Fruit fly (Drosophila melanogaster) whole organism, embryonic: Measurements from ENCODE around the gene CG9626.

ENCODE experiments used
- Atf-2 ChIP-seq: fragments of 200-800 bp; sonication (Bioruptor generic); optimal IDR thresholded peaks from 2 replicates; lab custom pipeline; 2016; ENCODE audit warnings: missing biosample characterization, missing genetic modification characterization
- CG11504 ChIP-seq: fragments of 200-800 bp; sonication (Bioruptor generic); optimal IDR thresholded peaks from 3 replicates; lab custom pipeline; 2019; ENCODE audit warnings: missing biosample characterization, mild to moderate bottlenecking, missing genetic modification characterization, moderate library complexity
- CG12769 ChIP-seq: fragments of 200-800 bp; sonication (Bioruptor generic); optimal IDR thresholded peaks from 2 replicates; lab custom pipeline; 2019; ENCODE audit warnings: missing biosample characterization, mild to moderate bottlenecking, missing genetic modification characterization, moderate library complexity
- CG13296 ChIP-seq: fragments of 200-800 bp; sonication (Bioruptor generic); optimal IDR thresholded peaks from 3 replicates; lab custom pipeline; 2018; ENCODE audit warnings: missing biosample characterization, mild to moderate bottlenecking, missing genetic modification characterization
- CG13894 ChIP-seq: fragments of 200-800 bp; sonication (Bioruptor generic); optimal IDR thresholded peaks from 3 replicates; lab custom pipeline; 2018; ENCODE audit warnings: missing biosample characterization, mild to moderate bottlenecking, missing genetic modification characterization, moderate library complexity
- CG14710 ChIP-seq: fragments of 200-800 bp; sonication (Bioruptor generic); optimal IDR thresholded peaks from 3 replicates; lab custom pipeline; 2019; ENCODE audit warnings: missing biosample characterization, mild to moderate bottlenecking, missing genetic modification characterization, moderate library complexity
- CG15479 ChIP-seq: fragments of 200-800 bp; sonication (Bioruptor generic); optimal IDR thresholded peaks from 3 replicates; lab custom pipeline; 2019; ENCODE audit warnings: missing biosample characterization, mild to moderate bottlenecking, missing genetic modification characterization, moderate library complexity
- CG1602 ChIP-seq: fragments of 200-800 bp; sonication (Bioruptor generic); optimal IDR thresholded peaks from 3 replicates; lab custom pipeline; 2016; ENCODE audit warnings: missing biosample characterization, missing genetic modification characterization
- CG1832 ChIP-seq: fragments of 200-800 bp; sonication (Bioruptor generic); optimal IDR thresholded peaks from 2 replicates; lab custom pipeline; 2017; ENCODE audit warnings: missing biosample characterization, mild to moderate bottlenecking, missing genetic modification characterization, inconsistent platforms
- CG2129 ChIP-seq: fragments of 200-800 bp; sonication (Bioruptor generic); IDR thresholded peaks from 2 replicates; pipeline ENCODE4 v1.3.6; 2022; ENCODE audit warnings: missing biosample characterization, missing genetic modification characterization; ENCODE audit not compliant: partially characterized antibody
- CG2199 ChIP-seq: fragments of 200-800 bp; sonication (Bioruptor generic); IDR thresholded peaks from 3 replicates; pipeline ENCODE4 v1.3.6; 2022; ENCODE audit warnings: missing biosample characterization, missing genetic modification characterization
- CG31224 ChIP-seq: fragments of 200-800 bp; sonication (Bioruptor generic); IDR thresholded peaks from 2 replicates; pipeline ENCODE4 v1.3.6; 2022; ENCODE audit warnings: missing biosample characterization, missing genetic modification characterization
- CG5180 ChIP-seq: fragments of 200-800 bp; sonication (Bioruptor generic); optimal IDR thresholded peaks from 3 replicates; lab custom pipeline; 2017; ENCODE audit warnings: missing biosample characterization, missing genetic modification characterization, mild to moderate bottlenecking, moderate library complexity, missing genetic modification reagents
- CG6254 ChIP-seq: fragments of 200-800 bp; sonication (Bioruptor generic); optimal IDR thresholded peaks from 3 replicates; lab custom pipeline; 2017; ENCODE audit warnings: mild to moderate bottlenecking, missing biosample characterization, missing genetic modification reagents, missing genetic modification characterization
- CG7745 ChIP-seq: fragments of 200-800 bp; sonication (Bioruptor generic); optimal IDR thresholded peaks from 2 replicates; lab custom pipeline; 2018; ENCODE audit warnings: missing biosample characterization, mild to moderate bottlenecking, missing genetic modification characterization, moderate library complexity
- CG8924 ChIP-seq: fragments of 200-800 bp; optimal IDR thresholded peaks from 3 replicates; lab custom pipeline; 2019; ENCODE audit warnings: missing biosample characterization, mild to moderate bottlenecking, missing genetic modification characterization, moderate library complexity
- CTCF ChIP-seq: fragments of 200-800 bp; sonication (Bioruptor generic); optimal IDR thresholded peaks from 2 replicates; lab custom pipeline; 2017; ENCODE audit warnings: missing biosample characterization, mild to moderate bottlenecking, missing genetic modification characterization, moderate library complexity
- Deaf1 ChIP-seq: fragments of 200-800 bp; optimal IDR thresholded peaks from 3 replicates; lab custom pipeline; 2019; ENCODE audit warnings: missing biosample characterization, mild to moderate bottlenecking, missing genetic modification characterization, moderate library complexity
- E2f1 ChIP-seq: fragments of 200-800 bp; sonication (Bioruptor generic); IDR thresholded peaks from 2 replicates; pipeline ENCODE4 v1.3.6; 2022; ENCODE audit warnings: missing biosample characterization, missing genetic modification characterization
- Ets65A ChIP-seq: fragments of 200-800 bp; sonication (Bioruptor generic); peaks from one replicate; lab custom pipeline; 2016; ENCODE audit warnings: missing biosample characterization, missing genetic modification characterization
- Ets97D ChIP-seq: fragments of 200-800 bp; sonication (Bioruptor generic); optimal IDR thresholded peaks from 3 replicates; lab custom pipeline; 2016; ENCODE audit warnings: missing biosample characterization, missing genetic modification characterization
- GATAe ChIP-seq: fragments of 200-800 bp; sonication (Bioruptor generic); conservative IDR thresholded peaks from 2 replicates; pipeline ENCODE4 v1.3.6; 2022; ENCODE audit warnings: missing biosample characterization, missing genetic modification characterization
- HmgD ChIP-seq: fragments of 200-800 bp; sonication (Bioruptor generic); optimal IDR thresholded peaks from 3 replicates; lab custom pipeline; 2016; ENCODE audit warnings: missing biosample characterization, missing genetic modification characterization
- Jarid2 ChIP-seq: fragments of 200-800 bp; sonication (Bioruptor generic); optimal IDR thresholded peaks from 3 replicates; lab custom pipeline; 2017; ENCODE audit warnings: mild to moderate bottlenecking, missing biosample characterization, missing genetic modification reagents, missing genetic modification characterization
- Lim3 ChIP-seq: fragments of 200-800 bp; sonication (Bioruptor generic); IDR thresholded peaks from 2 replicates; pipeline ENCODE4 v1.3.6; 2022; ENCODE audit warnings: missing biosample characterization, missing genetic modification characterization
- MBD-R2 ChIP-seq: fragments of 200-800 bp; sonication (Bioruptor generic); IDR thresholded peaks from 2 replicates; pipeline ENCODE4 v1.3.6; 2022; ENCODE audit warnings: missing biosample characterization, missing genetic modification characterization
- Mes4 ChIP-seq: fragments of 200-800 bp; sonication (Bioruptor generic); optimal IDR thresholded peaks from 2 replicates; lab custom pipeline; 2016; ENCODE audit warnings: missing biosample characterization, missing genetic modification characterization
- Myb ChIP-seq: fragments of 200-800 bp; sonication (Bioruptor generic); optimal IDR thresholded peaks from 2 replicates; lab custom pipeline; 2016; ENCODE audit warnings: missing biosample characterization, missing genetic modification characterization
- Nf-YB ChIP-seq: fragments of 200-800 bp; sonication (Bioruptor generic); optimal IDR thresholded peaks from 3 replicates; lab custom pipeline; 2019; ENCODE audit warnings: missing biosample characterization, mild to moderate bottlenecking, missing genetic modification characterization, moderate library complexity
- Ptx1 ChIP-seq: fragments of 200-800 bp; sonication (Bioruptor generic); IDR thresholded peaks from 2 replicates; pipeline ENCODE4 v1.3.6; 2022; ENCODE audit warnings: missing biosample characterization, missing genetic modification characterization
- Six4 ChIP-seq: fragments of 200-800 bp; sonication (Bioruptor generic); optimal IDR thresholded peaks from 2 replicates; lab custom pipeline; 2016; ENCODE audit warnings: missing biosample characterization, missing genetic modification characterization
- Tbp ChIP-seq: fragments of >200 bp; optimal IDR thresholded peaks from 2 replicates; lab custom pipeline; 2018; ENCODE audit warnings: missing biosample characterization, missing genetic modification characterization
- Trl ChIP-seq, 3 experiments: fragments of >200 bp in 2 of 3; fragments of 200-800 bp in 1 of 3; sonication (Bioruptor generic) in 1 of 3; optimal IDR thresholded peaks; 2 replicates in 1 of 3; 3 replicates in 2 of 3; lab custom pipeline; 2016 to 2017; ENCODE audit warnings: missing biosample characterization in 1 of 3, missing genetic modification characterization in 1 of 3
- aop ChIP-seq: fragments of 200-800 bp; sonication (Bioruptor generic); IDR thresholded peaks from 2 replicates; pipeline ENCODE4 v1.3.6; 2022; ENCODE audit warnings: missing biosample characterization, missing genetic modification characterization
- bowl ChIP-seq: fragments of 200-800 bp; sonication (Bioruptor generic); IDR thresholded peaks from 2 replicates; pipeline ENCODE4 v1.3.6; 2022; ENCODE audit warnings: missing biosample characterization, missing genetic modification characterization
- chinmo ChIP-seq: fragments of 200-800 bp; sonication (Bioruptor generic); IDR thresholded peaks from 4 replicates; pipeline ENCODE4 v1.3.6; 2022; ENCODE audit warnings: missing biosample characterization, missing genetic modification characterization; ENCODE audit not compliant: partially characterized antibody
- chm ChIP-seq: fragments of 200-800 bp; sonication (Bioruptor generic); IDR thresholded peaks from 2 replicates; pipeline ENCODE4 v1.3.6; 2022; ENCODE audit warnings: missing biosample characterization, missing genetic modification characterization
- esg ChIP-seq: fragments of 200-800 bp; sonication (Bioruptor generic); conservative IDR thresholded peaks from 2 replicates; pipeline ENCODE4 v1.3.6; 2022; ENCODE audit warnings: missing biosample characterization, missing genetic modification characterization
- hth ChIP-seq: fragments of >200 bp; optimal IDR thresholded peaks from 2 replicates; lab custom pipeline; 2017; ENCODE audit warnings: inconsistent platforms
- jing ChIP-seq: fragments of 200-800 bp; sonication (Bioruptor generic); optimal IDR thresholded peaks from 2 replicates; lab custom pipeline; 2018; ENCODE audit warnings: missing biosample characterization, mild to moderate bottlenecking, missing genetic modification characterization
- mld ChIP-seq: fragments of 200-800 bp; sonication (Bioruptor generic); IDR thresholded peaks from 3 replicates; pipeline ENCODE4 v1.3.6; 2022; ENCODE audit warnings: missing biosample characterization, missing genetic modification characterization; ENCODE audit not compliant: partially characterized antibody
- nmo ChIP-seq: fragments of 200-800 bp; sonication (Bioruptor generic); optimal IDR thresholded peaks from 2 replicates; lab custom pipeline; 2018; ENCODE audit warnings: missing biosample characterization, mild to moderate bottlenecking, missing genetic modification characterization, moderate library complexity
- onecut ChIP-seq: fragments of 200-800 bp; sonication (Bioruptor generic); IDR thresholded peaks from 2 replicates; pipeline ENCODE4 v1.3.6; 2022; ENCODE audit warnings: missing biosample characterization, missing genetic modification characterization
- otp ChIP-seq: fragments of 200-800 bp; sonication (Bioruptor generic); IDR thresholded peaks from 3 replicates; pipeline ENCODE4, ENCODE4 v1.3.6; 2022; ENCODE audit warnings: missing biosample characterization, missing genetic modification characterization
- pan ChIP-seq, 4 experiments: fragments of >200 bp in 3 of 4; fragments of 200-800 bp in 1 of 4; sonication (Bioruptor generic) in 1 of 4; optimal IDR thresholded peaks in 3 of 4; IDR thresholded peaks in 1 of 4; 2 replicates each; pipeline versions ENCODE4 v1.3.6 to Lab custom; 2017 to 2022; ENCODE audit warnings: missing biosample characterization in 2 of 4, missing genetic modification characterization in 2 of 4, mixed read lengths in 1 of 4
- phol ChIP-seq: fragments of 200-800 bp; sonication (Bioruptor generic); optimal IDR thresholded peaks from 3 replicates; lab custom pipeline; 2018; ENCODE audit warnings: missing biosample characterization, mild to moderate bottlenecking, missing genetic modification characterization, moderate library complexity
- pros ChIP-seq: fragments of 200-800 bp; sonication (Bioruptor generic); optimal IDR thresholded peaks from 3 replicates; lab custom pipeline; 2019; ENCODE audit warnings: missing biosample characterization, mild to moderate bottlenecking, missing genetic modification characterization, moderate library complexity
- so ChIP-seq: fragments of 200-800 bp; sonication (Bioruptor generic); IDR thresholded peaks from 3 replicates; pipeline ENCODE4 v1.3.6; 2022; ENCODE audit warnings: missing biosample characterization, missing genetic modification characterization
- tx ChIP-seq: fragments of 200-800 bp; sonication (Bioruptor generic); optimal IDR thresholded peaks from 2 replicates; lab custom pipeline; 2016; ENCODE audit warnings: missing biosample characterization, missing genetic modification characterization
- z ChIP-seq: fragments of 200-800 bp; sonication (Bioruptor generic); IDR thresholded peaks from 3 replicates; pipeline ENCODE4 v1.3.6; 2022; ENCODE audit warnings: missing biosample characterization, missing genetic modification characterization
- zf30C ChIP-seq: fragments of 200-800 bp; sonication (Bioruptor generic); optimal IDR thresholded peaks from 3 replicates; lab custom pipeline; 2018; ENCODE audit warnings: missing biosample characterization, mild to moderate bottlenecking, missing genetic modification characterization

CG9626 gene

DNA sequence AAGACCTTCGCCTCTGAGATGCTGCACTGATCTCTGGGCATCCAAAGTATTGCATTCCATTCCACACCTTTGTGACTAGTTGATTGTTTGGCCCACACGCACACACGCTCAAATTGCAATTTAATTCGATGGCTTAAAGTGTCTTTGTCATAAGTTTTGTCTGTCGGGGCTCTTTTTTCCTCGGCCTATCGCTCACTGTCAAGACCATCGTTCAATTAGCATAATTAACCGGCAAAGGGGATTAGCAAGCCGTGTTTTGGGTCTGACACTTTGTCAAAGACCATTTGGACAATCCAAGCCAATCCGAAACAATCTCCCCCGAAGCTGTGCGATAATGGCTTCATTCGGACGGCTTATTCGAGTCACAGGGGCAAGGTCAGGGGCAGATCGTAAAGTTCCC lies 46.4 kb downstream of the CG9626 start (continued):
- TF ChIP-seq Nf-YB (GFP tag; lab: Kevin White, UChicago) (no peak), CG2129 (GFP tag; lab: Robert Waterston, UW) (no peak), jing (no peak), CG12769 (tag; lab: Kevin White, UChicago) (no peak), Mes4 (no peak), Ptx1 (GFP tag; lab: Robert Waterston, UW) (no peak), Myb (GFP tag; lab: Kevin White, UChicago) (no peak), CG31224 (GFP tag; lab: Robert Waterston, UW) (no peak), chinmo (0 out of 4 replicates have a peak, but pooled peaks have one; percentile 64), CG13296 (GFP tag; lab: Kevin White, UChicago) (no peak), HmgD (GFP tag; lab: Kevin White, UChicago) (no peak), CG7745 (tag; lab: Kevin White, UChicago) (no peak), chm (GFP tag; lab: Robert Waterston, UW) (no peak), so (GFP tag; lab: Robert Waterston, UW) (no peak), Tbp (GFP tag; lab: Kevin White, UChicago) (no peak), CG13894 (tag; lab: Kevin White, UChicago) (no peak)

DNA sequence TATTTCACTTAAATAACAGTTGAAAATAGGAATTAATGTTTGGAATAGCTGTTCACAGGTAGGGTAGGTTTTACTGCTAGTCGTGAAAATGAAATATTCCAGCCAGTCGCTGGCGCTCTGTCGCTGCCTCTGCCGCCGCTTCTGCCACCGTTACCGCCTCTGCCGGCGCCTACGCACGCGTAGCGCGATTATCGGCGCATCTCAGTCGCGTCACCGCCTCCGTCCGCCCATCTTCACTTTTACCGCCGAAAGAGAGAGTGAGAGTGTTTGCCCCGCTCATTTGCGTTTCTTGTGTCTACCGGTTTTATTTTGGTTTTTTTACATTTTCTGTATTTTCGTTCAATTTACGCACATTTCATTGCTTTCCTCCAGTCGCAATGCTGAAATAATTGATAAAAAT lies 49.2 kb downstream of the CG9626 start:
- TF ChIP-seq CG15479 (GFP tag; lab: Kevin White, UChicago) = peak; percentile 95
- TF ChIP-seq aop = no peak
- no peak for TF ChIP-seq mld (GFP tag; lab: Robert Waterston, UW)
- TF ChIP-seq Deaf1 (tag; lab: Kevin White, UChicago) = no peak
- TF ChIP-seq esg (GFP tag; lab: Robert Waterston, UW) = no peak
- peak; percentile 7 for TF ChIP-seq CG6254 (GFP tag; lab: Kevin White, UChicago)
- TF ChIP-seq MBD-R2 (GFP tag; lab: Robert Waterston, UW) = no peak
- TF ChIP-seq CG1832 (GFP tag; lab: Kevin White, UChicago) = no peak
- no peak for TF ChIP-seq CG5180 (GFP tag; lab: Kevin White, UChicago)
- no peak for TF ChIP-seq phol (tag; lab: Kevin White, UChicago)
- TF ChIP-seq Lim3 = no peak
- TF ChIP-seq z (GFP tag; lab: Robert Waterston, UW) = no peak
- TF ChIP-seq Ets97D (GFP tag; lab: Kevin White, UChicago) = no peak
- TF ChIP-seq E2f1 = 0 out of 2 replicates have a peak, but pooled peaks have one; percentile 18
- no peak for TF ChIP-seq GATAe (GFP tag; lab: Robert Waterston, UW)
- no peak for TF ChIP-seq Atf-2
- TF ChIP-seq Ets65A = peak; percentile 43
- TF ChIP-seq Myb (GFP tag; lab: Kevin White, UChicago) = no peak
- TF ChIP-seq otp (GFP tag; lab: Robert Waterston, UW) = no peak
- TF ChIP-seq zf30C (GFP tag; lab: Kevin White, UChicago) = no peak
- TF ChIP-seq pros (GFP tag; lab: Kevin White, UChicago) = peak; percentile 19
- peak; percentile 14 for TF ChIP-seq CG14710
- TF ChIP-seq CG11504 (tag; lab: Kevin White, UChicago) = no peak
- no peak for TF ChIP-seq CG1602 (GFP tag; lab: Kevin White, UChicago)
- TF ChIP-seq CG2199 (GFP tag; lab: Robert Waterston, UW) = peak; percentile 69; the same call in 1 of the 3 replicates
- no peak for TF ChIP-seq Six4 (GFP tag; lab: Kevin White, UChicago)
- TF ChIP-seq Trl (optimal IDR thresholded peaks at IDR 0.05; lab: Kevin White, UChicago) = peak in 1 of 2 experiments; percentile 16
- TF ChIP-seq Trl (GFP tag; optimal IDR thresholded peaks at IDR 0.05; lab: Kevin White, UChicago) = no peak
- no peak for TF ChIP-seq tx
- TF ChIP-seq nmo (GFP tag; lab: Kevin White, UChicago) = no peak
- TF ChIP-seq hth (lab: Kevin White, UChicago) = no peak
- TF ChIP-seq CG8924 (tag; lab: Kevin White, UChicago) = no peak
- no peak for TF ChIP-seq bowl (GFP tag; lab: Robert Waterston, UW)
- no peak for TF ChIP-seq Jarid2 (GFP tag; lab: Kevin White, UChicago)
- TF ChIP-seq CTCF (GFP tag; lab: Kevin White, UChicago) = no peak
- no peak for TF ChIP-seq pan (optimal IDR thresholded peaks at IDR 0.05; lab: Kevin White, UChicago)
- TF ChIP-seq pan (GFP tag; optimal IDR thresholded peaks at IDR 0.05 in 1 of 2, IDR thresholded peaks at IDR 0.05 in 1 of 2) = peak in 1 of 2 experiments; percentile 4
- TF ChIP-seq onecut (GFP tag; lab: Robert Waterston, UW) = 0 out of 2 replicates have a peak, but pooled peaks have one; percentile 12
